Fruit fly (Drosophila melanogaster) whole organism, prepupa: ENCODE results near the gene CG12402.

Source experiments
- Blimp-1 ChIP-seq: fragments of 200-800 bp; sonication (Bioruptor generic); optimal IDR thresholded peaks from 3 replicates; lab custom pipeline; 2017; ENCODE audit warnings: missing biosample characterization, missing genetic modification characterization, mild to moderate bottlenecking, moderate library complexity, missing genetic modification reagents
- CG10631 ChIP-seq: fragments of 200-800 bp; sonication (Bioruptor generic); optimal IDR thresholded peaks from 2 replicates; lab custom pipeline; 2016; ENCODE audit warnings: missing biosample characterization, missing genetic modification characterization
- CG10669 ChIP-seq: fragments of 200-800 bp; sonication (Bioruptor generic); optimal IDR thresholded peaks from 3 replicates; lab custom pipeline; 2018; ENCODE audit warnings: missing biosample characterization, mild to moderate bottlenecking, missing genetic modification characterization, moderate library complexity
- CG11294 ChIP-seq: fragments of 200-800 bp; sonication (Bioruptor generic); IDR thresholded peaks from 2 replicates; pipeline ENCODE4 v1.3.6; 2022; ENCODE audit warnings: missing biosample characterization, missing genetic modification characterization
- CG11762 ChIP-seq: fragments of 200-800 bp; sonication (Bioruptor generic); optimal IDR thresholded peaks from 3 replicates; lab custom pipeline; 2016; ENCODE audit warnings: missing biosample characterization, missing genetic modification characterization; ENCODE audit not compliant: insufficient read depth
- CG11902 ChIP-seq: fragments of 200-800 bp; sonication (Bioruptor generic); optimal IDR thresholded peaks from 3 replicates; lab custom pipeline; 2016; ENCODE audit warnings: missing biosample characterization, missing genetic modification characterization
- CG15336 ChIP-seq: fragments of 200-800 bp; sonication (Bioruptor generic); IDR thresholded peaks from 2 replicates; pipeline ENCODE4 v1.3.6; 2022; ENCODE audit warnings: missing biosample characterization, missing genetic modification characterization
- CG1621 ChIP-seq: fragments of 200-800 bp; sonication (Bioruptor generic); optimal IDR thresholded peaks from 3 replicates; lab custom pipeline; 2018; ENCODE audit warnings: missing biosample characterization, mild to moderate bottlenecking, missing genetic modification characterization
- CG16779 ChIP-seq: fragments of 200-800 bp; sonication (Bioruptor generic); optimal IDR thresholded peaks from 3 replicates; lab custom pipeline; 2017; ENCODE audit warnings: missing biosample characterization, mild to moderate bottlenecking, missing genetic modification characterization
- CG3032 ChIP-seq: fragments of 200-800 bp; optimal IDR thresholded peaks from 2 replicates; lab custom pipeline; 2019; ENCODE audit warnings: missing biosample characterization, mild to moderate bottlenecking, missing genetic modification characterization, moderate library complexity
- CG31627 ChIP-seq: fragments of 200-800 bp; sonication (Bioruptor generic); optimal IDR thresholded peaks from 3 replicates; lab custom pipeline; 2016; ENCODE audit warnings: missing biosample characterization, missing genetic modification characterization
- CG32006 ChIP-seq: fragments of 200-800 bp; sonication (Bioruptor generic); optimal IDR thresholded peaks from 3 replicates; lab custom pipeline; 2017; ENCODE audit warnings: missing biosample characterization, mild to moderate bottlenecking, missing genetic modification characterization
- CG34406 ChIP-seq: fragments of 200-800 bp; sonication (Bioruptor generic); optimal IDR thresholded peaks from 3 replicates; lab custom pipeline; 2016; ENCODE audit warnings: missing biosample characterization, missing genetic modification characterization
- CG3919 ChIP-seq: fragments of 200-800 bp; sonication (Bioruptor generic); optimal IDR thresholded peaks from 3 replicates; lab custom pipeline; 2016; ENCODE audit warnings: missing biosample characterization, missing genetic modification characterization
- CG4318 ChIP-seq: fragments of 200-800 bp; sonication (Bioruptor generic); optimal IDR thresholded peaks from 3 replicates; lab custom pipeline; 2017; ENCODE audit warnings: missing biosample characterization, mild to moderate bottlenecking, missing genetic modification characterization
- CG6163 ChIP-seq: fragments of 200-800 bp; sonication (Bioruptor generic); IDR thresholded peaks from 3 replicates; pipeline ENCODE4 v1.3.6; 2022; ENCODE audit warnings: missing biosample characterization, missing genetic modification characterization
- CG6276 ChIP-seq: fragments of 200-800 bp; sonication (Bioruptor generic); optimal IDR thresholded peaks from 2 replicates; lab custom pipeline; 2017; ENCODE audit warnings: missing biosample characterization, mild to moderate bottlenecking, missing genetic modification characterization
- CG6792 ChIP-seq: fragments of 200-800 bp; sonication (Bioruptor generic); optimal IDR thresholded peaks from 3 replicates; lab custom pipeline; 2016; ENCODE audit warnings: missing biosample characterization, missing genetic modification characterization
- CG6808 ChIP-seq: fragments of 200-800 bp; sonication (Bioruptor generic); optimal IDR thresholded peaks from 3 replicates; lab custom pipeline; 2017; ENCODE audit warnings: missing biosample characterization, missing genetic modification characterization, mild to moderate bottlenecking, moderate library complexity, missing genetic modification reagents
- CG6854 ChIP-seq: fragments of 200-800 bp; sonication (Bioruptor generic); optimal IDR thresholded peaks from 2 replicates; lab custom pipeline; 2017; ENCODE audit warnings: missing biosample characterization, mild to moderate bottlenecking, missing genetic modification characterization
- CG7368 ChIP-seq: fragments of 200-800 bp; sonication (Bioruptor generic); optimal IDR thresholded peaks from 3 replicates; lab custom pipeline; 2016; ENCODE audit warnings: missing biosample characterization, missing genetic modification characterization
- CG8119 ChIP-seq: fragments of 200-800 bp; sonication (Bioruptor generic); IDR thresholded peaks from 3 replicates; pipeline ENCODE4 v1.3.6; 2022; ENCODE audit warnings: missing biosample characterization, missing genetic modification characterization
- CG9139 ChIP-seq: fragments of 200-800 bp; sonication (Bioruptor generic); optimal IDR thresholded peaks from 3 replicates; lab custom pipeline; 2017; ENCODE audit warnings: missing biosample characterization, mild to moderate bottlenecking, missing genetic modification characterization
- Eip93F ChIP-seq: fragments of 200-800 bp; sonication (Bioruptor generic); optimal IDR thresholded peaks from 2 replicates; lab custom pipeline; 2016; ENCODE audit warnings: missing biosample characterization, mild to moderate bottlenecking, missing genetic modification characterization
- Ets21C ChIP-seq: fragments of 200-800 bp; sonication (Bioruptor generic); optimal IDR thresholded peaks from 3 replicates; lab custom pipeline; 2016; ENCODE audit warnings: missing biosample characterization, missing genetic modification characterization
- Ets96B ChIP-seq: fragments of 200-800 bp; optimal IDR thresholded peaks from 2 replicates; lab custom pipeline; 2019; ENCODE audit warnings: missing biosample characterization, mild to moderate bottlenecking, missing genetic modification characterization, moderate library complexity
- Hr38 ChIP-seq: sonication (Bioruptor generic); optimal IDR thresholded peaks from 2 replicates; lab custom pipeline; 2016; ENCODE audit warnings: missing biosample characterization, missing genetic modification characterization
- Hr4 ChIP-seq: fragments of 200-800 bp; sonication (Bioruptor generic); optimal IDR thresholded peaks from 3 replicates; lab custom pipeline; 2016; ENCODE audit warnings: missing biosample characterization, missing genetic modification characterization
- Lpt ChIP-seq: fragments of 200-800 bp; sonication (Bioruptor generic); optimal IDR thresholded peaks from 3 replicates; lab custom pipeline; 2016; ENCODE audit warnings: missing biosample characterization, missing genetic modification characterization
- Met ChIP-seq: fragments of 200-800 bp; sonication (Bioruptor generic); optimal IDR thresholded peaks from 3 replicates; lab custom pipeline; 2016; ENCODE audit warnings: missing biosample characterization, missing genetic modification characterization
- OdsH ChIP-seq: fragments of 200-800 bp; sonication (Bioruptor generic); optimal IDR thresholded peaks from 3 replicates; lab custom pipeline; 2016; ENCODE audit warnings: missing biosample characterization, missing genetic modification characterization
- Sox102F ChIP-seq: fragments of 200-800 bp; sonication (Bioruptor generic); optimal IDR thresholded peaks from 2 replicates; lab custom pipeline; 2016; ENCODE audit warnings: missing biosample characterization, mild to moderate bottlenecking, missing genetic modification characterization
- Sox15 ChIP-seq: fragments of 200-800 bp; sonication (Bioruptor generic); optimal IDR thresholded peaks from 3 replicates; lab custom pipeline; 2016; ENCODE audit warnings: missing biosample characterization, missing genetic modification characterization
- achi ChIP-seq: fragments of 200-800 bp; sonication (Bioruptor generic); optimal IDR thresholded peaks from 3 replicates; lab custom pipeline; 2016; ENCODE audit warnings: missing biosample characterization, missing genetic modification characterization
- acj6 ChIP-seq: fragments of 200-800 bp; sonication (Bioruptor generic); optimal IDR thresholded peaks from 3 replicates; lab custom pipeline; 2016; ENCODE audit warnings: missing biosample characterization, missing genetic modification characterization
- cyc ChIP-seq: fragments of 200-800 bp; sonication (Bioruptor generic); optimal IDR thresholded peaks from 3 replicates; lab custom pipeline; 2016; ENCODE audit warnings: missing biosample characterization, missing genetic modification characterization
- dac ChIP-seq: fragments of 200-800 bp; sonication (Bioruptor generic); optimal IDR thresholded peaks from 2 replicates; lab custom pipeline; 2017; ENCODE audit warnings: missing biosample characterization, mild to moderate bottlenecking, missing genetic modification characterization
- dsx ChIP-seq: fragments of 200-800 bp; optimal IDR thresholded peaks from 3 replicates; lab custom pipeline; 2019; ENCODE audit warnings: missing biosample characterization, mild to moderate bottlenecking, missing genetic modification characterization, moderate library complexity; ENCODE audit not compliant: poor library complexity, severe bottlenecking
- eg ChIP-seq: fragments of 200-800 bp; sonication (Bioruptor generic); IDR thresholded peaks from 3 replicates; pipeline ENCODE4 v1.3.6; 2022; ENCODE audit warnings: missing biosample characterization, missing genetic modification characterization
- esn ChIP-seq: fragments of 200-800 bp; sonication (Bioruptor generic); optimal IDR thresholded peaks from 2 replicates; lab custom pipeline; 2016; ENCODE audit warnings: missing biosample characterization, mild to moderate bottlenecking, missing genetic modification characterization, moderate library complexity
- fd59A ChIP-seq: fragments of 200-800 bp; sonication (Bioruptor generic); optimal IDR thresholded peaks from 2 replicates; lab custom pipeline; 2017; ENCODE audit warnings: missing biosample characterization, mild to moderate bottlenecking, missing genetic modification characterization, missing genetic modification reagents
- fkh ChIP-seq: fragments of 200-800 bp; sonication (Bioruptor generic); optimal IDR thresholded peaks from 3 replicates; lab custom pipeline; 2017; ENCODE audit warnings: missing biosample characterization, mild to moderate bottlenecking, missing genetic modification characterization, moderate library complexity
- lz ChIP-seq: fragments of 200-800 bp; sonication (Bioruptor generic); optimal IDR thresholded peaks from 3 replicates; lab custom pipeline; 2016; ENCODE audit warnings: missing biosample characterization, missing genetic modification characterization
- pdm3 ChIP-seq: fragments of 200-800 bp; sonication (Bioruptor generic); optimal IDR thresholded peaks from 3 replicates; lab custom pipeline; 2016; ENCODE audit warnings: missing biosample characterization, missing genetic modification characterization
- salr ChIP-seq, 2 experiments: fragments of 200-800 bp; sonication (Bioruptor generic); optimal IDR thresholded peaks; 3 replicates each; lab custom pipeline; 2016 to 2018; ENCODE audit warnings: missing biosample characterization in 2 of 2, missing genetic modification characterization in 2 of 2, mild to moderate bottlenecking in 1 of 2
- spab ChIP-seq: fragments of 200-800 bp; sonication (Bioruptor generic); optimal IDR thresholded peaks from 2 replicates; lab custom pipeline; 2017; ENCODE audit warnings: missing biosample characterization, mild to moderate bottlenecking, missing genetic modification characterization, missing genetic modification reagents
- ss ChIP-seq, 2 experiments: fragments of 200-800 bp; sonication (Bioruptor generic); optimal IDR thresholded peaks; 2 replicates in 1 of 2; 3 replicates in 1 of 2; lab custom pipeline; 2017 to 2018; ENCODE audit warnings: mild to moderate bottlenecking in 2 of 2, missing biosample characterization in 2 of 2, missing genetic modification characterization in 2 of 2, moderate library complexity in 1 of 2
- svp ChIP-seq: fragments of 200-800 bp; sonication (Bioruptor generic); peaks from one replicate; lab custom pipeline; 2016; ENCODE audit warnings: missing biosample characterization, missing genetic modification characterization
- topi ChIP-seq: fragments of 200-800 bp; sonication (Bioruptor generic); optimal IDR thresholded peaks from 3 replicates; lab custom pipeline; 2016; ENCODE audit warnings: missing biosample characterization, missing genetic modification characterization
- vri ChIP-seq: fragments of 200-800 bp; sonication (Bioruptor generic); optimal IDR thresholded peaks from 3 replicates; lab custom pipeline; 2016; ENCODE audit warnings: missing biosample characterization, mild to moderate bottlenecking, missing genetic modification characterization

The CG12402 gene

DNA sequence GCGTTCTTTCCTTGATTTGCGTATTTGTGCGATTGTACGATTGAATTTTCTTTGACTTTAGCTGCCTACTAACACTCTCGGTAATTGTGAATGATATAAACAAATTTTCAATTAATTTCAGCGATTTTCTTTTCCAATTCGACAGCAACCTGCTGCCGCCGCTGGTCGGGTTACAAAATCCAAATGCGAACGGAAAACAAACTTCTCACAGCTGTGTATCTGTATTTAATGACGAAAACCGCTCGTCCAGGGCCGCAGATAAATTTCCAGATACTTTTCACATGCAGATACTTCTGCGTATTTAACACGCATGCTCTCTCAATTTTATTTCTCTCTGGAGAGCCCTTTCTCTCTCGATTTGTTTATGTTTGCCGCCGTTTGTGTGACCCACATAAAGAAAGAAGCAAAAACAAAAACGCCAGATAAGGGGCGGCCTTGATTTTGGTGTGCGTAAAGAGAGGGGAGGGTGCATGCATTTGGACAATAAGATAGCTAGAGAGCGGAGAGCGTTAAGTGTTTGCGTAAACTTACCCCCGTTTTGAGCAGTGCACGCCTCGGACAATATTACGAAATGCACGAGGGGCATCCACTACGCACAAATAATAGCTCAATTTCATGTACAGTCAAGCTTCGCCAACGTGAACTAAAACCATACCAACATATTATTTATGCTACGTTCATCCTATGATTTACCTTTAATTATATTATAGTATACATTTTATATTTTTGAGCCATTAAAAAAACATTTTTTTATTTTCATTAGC, at the start of gene CG12402:
Gene CG12402, minus strand, starts transcription at position 164 of the 764 bp plus-strand sequence.
- TF ChIP-seq CG15336 (peak; percentile 60; the same call in 1 of the 2 replicates), CG6792 (GFP tag; lab: Kevin White, UChicago) (peak; percentile 49), dac (GFP tag; lab: Kevin White, UChicago) (peak; percentile 35), pdm3 (GFP tag; lab: Kevin White, UChicago) (peak; percentile 49), spab (GFP tag; lab: Kevin White, UChicago) (peak; percentile 24), CG31627 (GFP tag; lab: Kevin White, UChicago) (no peak), eg (GFP tag; lab: Robert Waterston, UW) (peak; percentile 69), CG11762 (GFP tag; lab: Kevin White, UChicago) (no peak), CG6854 (GFP tag; lab: Kevin White, UChicago) (no peak), svp (GFP tag; lab: Kevin White, UChicago) (no peak), fd59A (GFP tag; lab: Kevin White, UChicago) (peak; percentile 18), esn (GFP tag; lab: Kevin White, UChicago) (no peak), CG6163 (GFP tag; lab: Robert Waterston, UW) (peak; percentile 57; the same call in 1 of the 3 replicates), CG34406 (GFP tag; lab: Kevin White, UChicago) (peak; percentile 17), CG10669 (peak; percentile 35), Hr38 (GFP tag; lab: Kevin White, UChicago) (no peak), CG6276 (GFP tag; lab: Kevin White, UChicago) (peak; percentile 43), CG8119 (GFP tag; lab: Robert Waterston, UW) (peak; percentile 53), OdsH (GFP tag; lab: Kevin White, UChicago) (peak; percentile 6), CG6808 (GFP tag; lab: Kevin White, UChicago) (peak; percentile 30), cyc (no peak), CG11902 (GFP tag; lab: Kevin White, UChicago) (no peak), Eip93F (no peak), CG7368 (GFP tag; lab: Kevin White, UChicago) (peak; percentile 23), topi (no peak), CG11294 (GFP tag; lab: Robert Waterston, UW) (peak; percentile 51), salr (GFP tag; optimal IDR thresholded peaks at IDR 0.05; lab: Kevin White, UChicago) (no peak), Ets96B (peak; percentile 6), lz (GFP tag; lab: Kevin White, UChicago) (no peak), Sox15 (GFP tag; lab: Kevin White, UChicago) (no peak), Blimp-1 (GFP tag; lab: Kevin White, UChicago) (no peak), vri (GFP tag; lab: Kevin White, UChicago) (peak; percentile 64), achi (GFP tag; lab: Kevin White, UChicago) (peak; percentile 34), Hr4 (peak; percentile 14), acj6 (GFP tag; lab: Kevin White, UChicago) (peak; percentile 19), Lpt (GFP tag; lab: Kevin White, UChicago) (peak; percentile 14), ss (GFP tag; optimal IDR thresholded peaks at IDR 0.05; lab: Kevin White, UChicago) (peak in 1 of 2 experiments; percentile 35), CG9139 (GFP tag; lab: Kevin White, UChicago) (no peak), Met (no peak), CG10631 (peak; percentile 37), CG3919 (peak; percentile 60), fkh (GFP tag; lab: Kevin White, UChicago) (peak; percentile 94), dsx (GFP tag; lab: Kevin White, UChicago) (no peak), Ets21C (GFP tag; lab: Kevin White, UChicago) (no peak), CG3032 (tag; lab: Kevin White, UChicago) (no peak), CG16779 (tag; lab: Kevin White, UChicago) (peak; percentile 11), Sox102F (GFP tag; lab: Kevin White, UChicago) (peak; percentile 26), CG1621 (tag; lab: Kevin White, UChicago) (no peak), CG4318 (no peak), CG32006 (peak; percentile 35)
